Fruit fly (Drosophila melanogaster): Measurements from ENCODE around the gene Tmtc1.

dm6 chr2L:2757930-2758556 lies 80.5 kb downstream of the Tmtc1 start:
- no peak for TF ChIP-seq CG3919 (GFP tag; optimal IDR thresholded peaks at IDR 0.05)
- no peak for TF ChIP-seq Hr39 (GFP tag; optimal IDR thresholded peaks at IDR 0.05)
- TF ChIP-seq net (GFP tag; optimal IDR thresholded peaks at IDR 0.05): no peak
- no peak for TF ChIP-seq CG31627 (GFP tag; optimal IDR thresholded peaks at IDR 0.05)
- TF ChIP-seq CG8632 (GFP tag; optimal IDR thresholded peaks at IDR 0.05): no peak
- TF ChIP-seq fd59A (GFP tag; optimal IDR thresholded peaks at IDR 0.05): no peak
- no peak for TF ChIP-seq lz (GFP tag; optimal IDR thresholded peaks at IDR 0.05)
- TF ChIP-seq CG16779 (tag; optimal IDR thresholded peaks at IDR 0.05): no peak
- TF ChIP-seq CG10631 (GFP tag; optimal IDR thresholded peaks at IDR 0.05): no peak
- TF ChIP-seq pdm3 (GFP tag; optimal IDR thresholded peaks at IDR 0.05): no peak
- no peak for TF ChIP-seq CG11902 (GFP tag; optimal IDR thresholded peaks at IDR 0.05)
